Fruit fly (Drosophila melanogaster): ENCODE data around the gene CG8519.

CG8519 gene

DNA sequence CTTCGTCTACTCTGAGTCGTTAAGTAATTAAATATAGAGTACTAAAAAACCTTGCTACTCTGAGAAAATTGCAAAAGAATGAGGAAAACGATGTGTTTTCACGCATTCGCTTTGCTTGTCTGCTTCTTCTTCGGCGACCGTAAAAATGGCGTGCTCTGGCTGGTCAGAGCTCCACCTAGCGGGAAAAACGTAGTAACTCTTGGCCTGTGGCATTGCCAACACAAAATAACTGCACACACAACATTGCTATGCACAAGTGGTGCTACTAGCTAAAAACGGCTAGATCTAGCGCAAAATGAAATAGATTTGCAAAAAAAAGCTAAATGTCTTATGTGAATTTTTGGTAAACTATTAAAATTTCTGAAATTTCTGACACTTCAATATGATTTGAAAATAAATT lies 42.5 kb downstream of the CG8519 start (continued):
- TF ChIP-seq CG31224 (GFP tag; IDR thresholded peaks at IDR 0.05) (peak; percentile 38; the same call in 1 of the 2 replicates), PHDP (tag; optimal IDR thresholded peaks at IDR 0.05) (peak; percentile 40), CG15514 (GFP tag; optimal IDR thresholded peaks at IDR 0.05) (peak; percentile 42), Antp (GFP tag; optimal IDR thresholded peaks at IDR 0.05) (peak; percentile 49), her (GFP tag; optimal IDR thresholded peaks at IDR 0.05) (peak; percentile 13), CG16863 (GFP tag; optimal IDR thresholded peaks at IDR 0.05) (no peak), bbx (GFP tag; IDR thresholded peaks at IDR 0.05; ENCODE audit: partially characterized antibody) (peak; percentile 71), sim (GFP tag; IDR thresholded peaks at IDR 0.05) (no peak), CG33213 (GFP tag; optimal IDR thresholded peaks at IDR 0.05) (peak; percentile 50), CG11093 (GFP tag; IDR thresholded peaks at IDR 0.05) (no peak), dimm (GFP tag; IDR thresholded peaks at IDR 0.05) (no peak), crp (GFP tag; optimal IDR thresholded peaks at IDR 0.05) (peak in 1 of 2 experiments; percentile 61), CG11723 (GFP tag; optimal IDR thresholded peaks at IDR 0.05) (peak; percentile 28), Pdp1 (GFP tag; optimal IDR thresholded peaks at IDR 0.05) (peak in 1 of 2 experiments; percentile 57), CG5245 (GFP tag; optimal IDR thresholded peaks at IDR 0.05) (peak; percentile 9), Awh (GFP tag; IDR thresholded peaks at IDR 0.05) (no peak), jing (GFP tag; optimal IDR thresholded peaks at IDR 0.05) (no peak), wdn (GFP tag; IDR thresholded peaks at IDR 0.05) (no peak), al (GFP tag; IDR thresholded peaks at IDR 0.05) (peak; percentile 43; the same call in 1 of the 2 replicates), D19A (tag; optimal IDR thresholded peaks at IDR 0.05) (peak; percentile 32), HLH4C (GFP tag; IDR thresholded peaks at IDR 0.05; ENCODE audit: partially characterized antibody) (no peak), CG2129 (GFP tag; IDR thresholded peaks at IDR 0.05; ENCODE audit: partially characterized antibody) (no peak), chm (GFP tag; IDR thresholded peaks at IDR 0.05) (0 out of 2 replicates have a peak, but pooled peaks have one; percentile 56), Ssrp (tag; optimal IDR thresholded peaks at IDR 0.05) (peak; percentile 29), CG10543 (GFP tag; optimal IDR thresholded peaks at IDR 0.05) (peak; percentile 42), CG8478 (optimal IDR thresholded peaks at IDR 0.05) (no peak), cg (GFP tag; optimal IDR thresholded peaks at IDR 0.05) (peak; percentile 5), Xbp1 (GFP tag; optimal IDR thresholded peaks at IDR 0.05) (peak; percentile 66), ewg (GFP tag; optimal IDR thresholded peaks at IDR 0.05) (peak; percentile 66), CG8388 (GFP tag; optimal IDR thresholded peaks at IDR 0.05) (peak; percentile 18), CG11456 (GFP tag; IDR thresholded peaks at IDR 0.05) (peak; percentile 85), Chrac-16 (GFP tag; optimal IDR thresholded peaks at IDR 0.05) (peak; percentile 18), CG1529 (GFP tag; optimal IDR thresholded peaks at IDR 0.05) (no peak), Dek (tag; optimal IDR thresholded peaks at IDR 0.05) (no peak), tin (GFP tag; optimal IDR thresholded peaks at IDR 0.05) (peak; percentile 40), CG3838 (GFP tag; optimal IDR thresholded peaks at IDR 0.05) (no peak), Aef1 (GFP tag; IDR thresholded peaks at IDR 0.05) (peak; percentile 30; the same call in 1 of the 3 replicates), CG1792 (GFP tag; optimal IDR thresholded peaks at IDR 0.05) (no peak), CG32532 (GFP tag; IDR thresholded peaks at IDR 0.05) (peak; percentile 78), Xrp1 (GFP tag; IDR thresholded peaks at IDR 0.05) (peak; percentile 59; the same call in 1 of the 2 replicates), hb (GFP tag; IDR thresholded peaks at IDR 0.05; ENCODE audit: partially characterized antibody) (no peak), h (optimal IDR thresholded peaks at IDR 0.05) (no peak), Myb (GFP tag; optimal IDR thresholded peaks at IDR 0.05) (peak; percentile 16), stwl (tag; optimal IDR thresholded peaks at IDR 0.05) (peak; percentile 80), Nf-YC (tag; optimal IDR thresholded peaks at IDR 0.05) (peak; percentile 79), CG16813 (GFP tag; IDR thresholded peaks at IDR 0.05; ENCODE audit: partially characterized antibody) (peak; percentile 29; the same call in 1 of the 3 replicates), rib (GFP tag; IDR thresholded peaks at IDR 0.05) (peak; percentile 75), CG10431 (GFP tag; optimal IDR thresholded peaks at IDR 0.05) (peak; percentile 100), CG10654 (GFP tag; optimal IDR thresholded peaks at IDR 0.05) (peak; percentile 14), btn (GFP tag; optimal IDR thresholded peaks at IDR 0.05) (no peak), CG9215 (GFP tag; IDR thresholded peaks at IDR 0.05) (peak; percentile 100)

All from whole organism, embryonic.